Fruit fly (Drosophila melanogaster): ENCODE results near the gene mrn.

DNA sequence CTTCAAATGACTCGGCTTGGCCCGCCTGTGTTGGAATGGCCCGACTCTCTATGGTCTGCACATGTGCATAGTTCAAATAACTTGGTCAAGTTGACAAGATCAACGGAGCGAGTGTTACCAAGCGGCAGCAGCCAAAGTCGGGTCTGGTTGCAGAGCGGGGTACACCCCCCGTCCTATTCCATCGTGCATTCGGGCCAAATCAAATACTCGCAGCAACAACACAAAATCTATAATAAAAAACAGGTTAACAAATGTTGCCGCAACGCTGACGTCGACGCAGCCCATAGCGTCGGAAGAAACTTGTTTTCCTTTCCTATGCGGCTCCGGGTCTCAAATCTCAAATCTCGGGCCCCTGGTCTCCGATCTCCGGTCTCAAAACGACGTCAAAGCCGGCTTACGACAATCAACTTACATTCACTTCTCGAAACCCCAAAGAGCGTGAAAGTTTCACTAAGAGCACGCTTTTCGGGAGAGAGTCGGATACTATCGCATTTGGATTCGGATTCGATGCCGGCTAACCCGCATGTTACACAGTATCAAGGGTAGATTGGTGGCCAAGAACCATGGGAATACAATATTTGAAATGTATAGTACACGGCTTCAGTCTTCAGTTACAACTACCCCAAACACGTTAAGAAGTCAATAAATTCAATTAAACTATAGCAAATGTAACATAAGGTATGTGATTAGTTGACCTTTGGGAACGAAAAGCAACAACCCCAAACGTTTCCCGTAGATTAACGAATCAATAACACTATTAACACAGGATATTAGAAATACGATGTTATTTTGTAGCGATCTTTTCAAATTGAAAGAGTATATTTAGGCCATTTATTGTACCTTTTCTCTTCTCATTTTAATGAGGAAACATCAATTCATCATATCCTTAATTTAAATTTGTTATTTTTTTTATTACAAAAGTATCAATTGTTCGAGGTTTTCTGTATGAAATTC, 45.8 kb downstream of the mrn start:
- no peak for TF ChIP-seq D (optimal IDR thresholded peaks at IDR 0.05)
- peak; percentile 43 for TF ChIP-seq D (GFP tag; optimal IDR thresholded peaks at IDR 0.05)
- TF ChIP-seq Sin3A (optimal IDR thresholded peaks at IDR 0.05): no peak
- peak in 1 of 2 experiments; percentile 68 for TF ChIP-seq Trl (optimal IDR thresholded peaks at IDR 0.05)
- no peak for TF ChIP-seq Trl (GFP tag; optimal IDR thresholded peaks at IDR 0.05)
- TF ChIP-seq knrl (GFP tag; IDR thresholded peaks at IDR 0.05; ENCODE audit: partially characterized antibody): no peak
- TF ChIP-seq Blimp-1 (GFP tag; optimal IDR thresholded peaks at IDR 0.05): peak; percentile 16
- peak; percentile 57 for TF ChIP-seq Hsf (GFP tag; optimal IDR thresholded peaks at IDR 0.05)
- peak; percentile 40 for TF ChIP-seq CG1647 (GFP tag; optimal IDR thresholded peaks at IDR 0.05)
- TF ChIP-seq al (GFP tag; IDR thresholded peaks at IDR 0.05): no peak
- TF ChIP-seq danr (GFP tag; IDR thresholded peaks at IDR 0.05): no peak
- TF ChIP-seq CG5180 (GFP tag; optimal IDR thresholded peaks at IDR 0.05): peak; percentile 6
- peak; percentile 20 for TF ChIP-seq psq (GFP tag; optimal IDR thresholded peaks at IDR 0.05)
- TF ChIP-seq zfh1 (GFP tag; IDR thresholded peaks at IDR 0.05): 0 out of 3 replicates have a peak, but pooled peaks have one; percentile 7
- TF ChIP-seq MBD-R2 (GFP tag; IDR thresholded peaks at IDR 0.05): no peak

All from whole organism, embryonic.